Fruit fly (Drosophila melanogaster) S2 (cell line): ENCODE data around the gene p38c.

ENCODE experiments used
- CG8478 ChIP-seq: fragments of >200 bp; optimal IDR thresholded peaks from 2 replicates; lab custom pipeline; 2018
- CTCF ChIP-seq, 2 experiments: fragments of >200 bp; optimal IDR thresholded peaks; 2 replicates each; lab custom pipeline; 2018

DNA sequence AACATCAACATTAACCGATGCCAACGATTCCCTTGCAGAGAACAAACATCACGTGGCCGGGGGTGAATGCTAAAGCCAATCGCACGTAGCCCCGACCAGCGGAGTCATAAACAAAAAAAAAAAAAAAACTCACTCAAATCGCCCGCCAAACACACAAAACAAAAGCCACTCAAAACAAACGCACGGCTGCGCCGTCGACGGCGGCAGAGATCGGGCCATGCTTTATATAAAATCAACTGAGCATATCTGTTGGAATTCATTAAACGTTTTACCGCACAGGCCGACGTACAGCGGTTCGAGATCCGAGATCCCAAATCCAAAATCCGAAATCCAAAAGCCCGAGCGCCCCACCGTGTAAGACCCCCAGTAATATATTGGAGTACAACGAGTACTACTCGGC, 22.4 kb upstream of the p38c start, which contains the start of gene CG13606:
- TF ChIP-seq CG8478, result no peak
- TF ChIP-seq CTCF (optimal IDR thresholded peaks at IDR 0.05; lab: Kevin White, UChicago), result no peak
